Fruit fly (Drosophila melanogaster): ENCODE data around the gene PolG1.

DNA sequence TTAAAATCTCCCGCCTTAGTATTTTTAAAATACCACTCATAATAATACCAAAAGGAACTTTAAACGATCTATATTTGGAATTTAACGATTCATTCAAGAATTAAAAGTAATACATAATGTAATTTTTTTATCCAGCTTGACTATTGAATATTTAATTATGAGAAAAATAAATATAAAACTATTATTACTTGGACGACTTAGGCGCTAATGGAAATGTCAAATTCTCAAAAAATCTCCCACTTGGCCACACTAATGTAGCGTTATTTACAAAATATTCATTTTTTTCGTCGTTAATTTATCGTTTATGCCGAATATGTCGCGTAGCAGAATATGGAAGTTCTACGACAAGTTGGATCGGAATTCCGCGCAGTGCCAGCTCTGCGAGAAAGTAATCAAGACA, 36.9 kb downstream of the PolG1 start, which contains the start of gene CG16863:
- no peak for TF ChIP-seq CG1620 (GFP tag; optimal IDR thresholded peaks at IDR 0.05)
- TF ChIP-seq CG12768 (GFP tag; optimal IDR thresholded peaks at IDR 0.05): no peak
- TF ChIP-seq pad (GFP tag; optimal IDR thresholded peaks at IDR 0.05): no peak
- TF ChIP-seq CG7045 (GFP tag; optimal IDR thresholded peaks at IDR 0.05): no peak
- TF ChIP-seq toe (GFP tag; optimal IDR thresholded peaks at IDR 0.05): no peak
- no peak for TF ChIP-seq Hr96 (GFP tag; optimal IDR thresholded peaks at IDR 0.05)
- no peak for TF ChIP-seq CG7101 (tag; optimal IDR thresholded peaks at IDR 0.05)
- TF ChIP-seq kay (GFP tag; ENCODE audit: borderline replicate concordance): no peak
- no peak for TF ChIP-seq CG14711 (tag; optimal IDR thresholded peaks at IDR 0.05)
- no peak for TF ChIP-seq cic (GFP tag; optimal IDR thresholded peaks at IDR 0.05)
- no peak for TF ChIP-seq tj (GFP tag; optimal IDR thresholded peaks at IDR 0.05)
- TF ChIP-seq bab1 (GFP tag; optimal IDR thresholded peaks at IDR 0.05): no peak
